Fruit fly (Drosophila melanogaster) whole organism, embryonic: ENCODE data around the gene CG17329.

Experiments
- B-H1 ChIP-seq: fragments of 200-800 bp; sonication (Bioruptor generic); IDR thresholded peaks from 3 replicates; pipeline ENCODE4 v1.3.6; 2022; ENCODE audit warnings: missing biosample characterization, missing genetic modification characterization
- Bdp1 ChIP-seq: fragments of 200-800 bp; sonication (Bioruptor generic); optimal IDR thresholded peaks from 3 replicates; lab custom pipeline; 2016; ENCODE audit warnings: missing biosample characterization, missing genetic modification characterization
- CG10209 ChIP-seq: fragments of 200-800 bp; sonication (Bioruptor generic); optimal IDR thresholded peaks from 3 replicates; lab custom pipeline; 2017; ENCODE audit warnings: missing biosample characterization, mild to moderate bottlenecking, missing genetic modification characterization, missing genetic modification reagents
- CG10565 ChIP-seq: fragments of 200-800 bp; sonication (Bioruptor generic); optimal IDR thresholded peaks from 3 replicates; lab custom pipeline; 2016; ENCODE audit warnings: missing biosample characterization, mild to moderate bottlenecking, missing genetic modification characterization
- CG13775 ChIP-seq: fragments of 200-800 bp; sonication (Bioruptor generic); optimal IDR thresholded peaks from 3 replicates; lab custom pipeline; 2017; ENCODE audit warnings: missing biosample characterization, mild to moderate bottlenecking, missing genetic modification characterization
- CG14441 ChIP-seq: fragments of 200-800 bp; sonication (Bioruptor generic); IDR thresholded peaks from 2 replicates; pipeline ENCODE4 v1.3.6; 2022; ENCODE audit warnings: missing biosample characterization, missing genetic modification characterization
- CG1603 ChIP-seq: fragments of 200-800 bp; sonication (Bioruptor generic); optimal IDR thresholded peaks from 2 replicates; lab custom pipeline; 2019; ENCODE audit warnings: missing biosample characterization, mild to moderate bottlenecking, missing genetic modification characterization, moderate library complexity
- CG16863 ChIP-seq: fragments of 200-800 bp; sonication (Bioruptor generic); optimal IDR thresholded peaks from 3 replicates; lab custom pipeline; 2016; ENCODE audit warnings: missing biosample characterization, missing genetic modification characterization
- CG17829 ChIP-seq: fragments of 200-800 bp; optimal IDR thresholded peaks from 2 replicates; lab custom pipeline; 2019; ENCODE audit warnings: missing biosample characterization, mild to moderate bottlenecking, missing genetic modification characterization, moderate library complexity
- CG2120 ChIP-seq: fragments of 200-800 bp; sonication (Bioruptor generic); optimal IDR thresholded peaks from 3 replicates; lab custom pipeline; 2016; ENCODE audit warnings: missing biosample characterization, missing genetic modification characterization
- CG2889 ChIP-seq: fragments of 200-800 bp; sonication (Bioruptor generic); IDR thresholded peaks from 3 replicates; pipeline ENCODE4 v1.3.6; 2022; ENCODE audit warnings: missing biosample characterization, missing genetic modification characterization
- CG32532 ChIP-seq: fragments of 200-800 bp; sonication (Bioruptor generic); IDR thresholded peaks from 2 replicates; pipeline ENCODE4 v1.3.6; 2022; ENCODE audit warnings: missing biosample characterization, missing genetic modification characterization
- CG43689 ChIP-seq: fragments of 200-800 bp; sonication (Bioruptor generic); IDR thresholded peaks from 2 replicates; pipeline ENCODE4 v1.3.6; 2022; ENCODE audit warnings: missing biosample characterization, missing genetic modification characterization
- CG6175 ChIP-seq: fragments of 200-800 bp; sonication (Bioruptor generic); IDR thresholded peaks from 3 replicates; pipeline ENCODE4 v1.3.6; 2022; ENCODE audit warnings: missing biosample characterization, missing genetic modification characterization
- CG8281 ChIP-seq: fragments of 200-800 bp; sonication (Bioruptor generic); optimal IDR thresholded peaks from 2 replicates; lab custom pipeline; 2018; ENCODE audit warnings: missing biosample characterization, mild to moderate bottlenecking, missing genetic modification characterization, moderate library complexity
- CG8290 ChIP-seq, 3 experiments: fragments of 200-800 bp; sonication (Bioruptor generic); optimal IDR thresholded peaks; 2 replicates each; lab custom pipeline; 2016 to 2019; ENCODE audit warnings: missing biosample characterization in 3 of 3, missing genetic modification characterization in 3 of 3, mild to moderate bottlenecking in 2 of 3, moderate library complexity in 1 of 3
- CG8388 ChIP-seq: fragments of 200-800 bp; sonication (Bioruptor generic); optimal IDR thresholded peaks from 2 replicates; lab custom pipeline; 2019; ENCODE audit warnings: missing biosample characterization, mild to moderate bottlenecking, missing genetic modification characterization, moderate library complexity
- CG8478 ChIP-seq: fragments of >200 bp; optimal IDR thresholded peaks from 2 replicates; lab custom pipeline; 2018
- CG8944 ChIP-seq: fragments of 200-800 bp; sonication (Bioruptor generic); optimal IDR thresholded peaks from 3 replicates; lab custom pipeline; 2016; ENCODE audit warnings: missing biosample characterization, missing genetic modification characterization
- CG9817 ChIP-seq: fragments of 200-800 bp; sonication (Bioruptor generic); optimal IDR thresholded peaks from 2 replicates; lab custom pipeline; 2018; ENCODE audit warnings: missing biosample characterization, mild to moderate bottlenecking, missing genetic modification characterization, moderate library complexity
- CHES-1-like ChIP-seq: fragments of 200-800 bp; sonication (Bioruptor generic); optimal IDR thresholded peaks from 2 replicates; lab custom pipeline; 2016; ENCODE audit warnings: missing biosample characterization, missing genetic modification characterization
- Dbx ChIP-seq: fragments of 200-800 bp; sonication (Bioruptor generic); IDR thresholded peaks from 3 replicates; pipeline ENCODE4 v1.3.6; 2022; ENCODE audit warnings: missing biosample characterization, missing genetic modification characterization
- Dip3 ChIP-seq: fragments of 200-800 bp; sonication (Bioruptor generic); optimal IDR thresholded peaks from 3 replicates; lab custom pipeline; 2016; ENCODE audit warnings: missing biosample characterization, missing genetic modification characterization
- Doc3 ChIP-seq: fragments of 200-800 bp; sonication (Bioruptor generic); IDR thresholded peaks from 3 replicates; pipeline ENCODE4 v1.3.6; 2022; ENCODE audit warnings: missing biosample characterization, missing genetic modification characterization; ENCODE audit not compliant: partially characterized antibody
- Gug ChIP-seq: fragments of 200-800 bp; sonication (Bioruptor generic); IDR thresholded peaks from 4 replicates; pipeline ENCODE4 v1.3.6; 2022; ENCODE audit warnings: missing biosample characterization, missing genetic modification characterization
- Hey ChIP-seq: fragments of 200-800 bp; sonication (Bioruptor generic); optimal IDR thresholded peaks from 3 replicates; lab custom pipeline; 2018; ENCODE audit warnings: missing biosample characterization, mild to moderate bottlenecking, missing genetic modification characterization
- Hr78 ChIP-seq, 2 experiments: fragments of 200-800 bp in 1 of 2; fragments of >200 bp in 1 of 2; sonication (Bioruptor generic) in 1 of 2; optimal IDR thresholded peaks; 2 replicates each; lab custom pipeline; 2017 to 2019; ENCODE audit warnings: missing biosample characterization in 2 of 2, missing genetic modification characterization in 2 of 2, mild to moderate bottlenecking in 1 of 2, moderate library complexity in 1 of 2
- Hsf ChIP-seq: fragments of 200-800 bp; sonication (Bioruptor generic); optimal IDR thresholded peaks from 3 replicates; lab custom pipeline; 2016; ENCODE audit warnings: missing biosample characterization, missing genetic modification characterization
- Opbp ChIP-seq: fragments of 200-800 bp; sonication (Bioruptor generic); IDR thresholded peaks from 3 replicates; pipeline ENCODE4 v1.3.6; 2022; ENCODE audit warnings: missing biosample characterization, missing genetic modification characterization; ENCODE audit not compliant: partially characterized antibody
- Stat92E ChIP-seq, 3 experiments: fragments of >200 bp in 2 of 3; fragments of 200-800 bp in 1 of 3; sonication (Bioruptor generic) in 1 of 3; optimal IDR thresholded peaks; 2 replicates each; lab custom pipeline; 2017 to 2019; ENCODE audit warnings: missing biosample characterization in 3 of 3, missing genetic modification characterization in 3 of 3, mild to moderate bottlenecking in 1 of 3, moderate library complexity in 1 of 3
- Usf ChIP-seq: fragments of 200-800 bp; sonication (Bioruptor generic); optimal IDR thresholded peaks from 2 replicates; lab custom pipeline; 2017; ENCODE audit warnings: missing genotype, missing biosample characterization, missing genetic modification characterization
- Xbp1 ChIP-seq: fragments of 200-800 bp; sonication (Bioruptor generic); optimal IDR thresholded peaks from 3 replicates; lab custom pipeline; 2016; ENCODE audit warnings: missing biosample characterization, mild to moderate bottlenecking, missing genetic modification characterization
- Xrp1 ChIP-seq: fragments of 200-800 bp; sonication (Bioruptor generic); IDR thresholded peaks from 2 replicates; pipeline ENCODE4 v1.3.6; 2022; ENCODE audit warnings: missing biosample characterization, missing genetic modification characterization
- cato ChIP-seq: fragments of 200-800 bp; sonication (Bioruptor generic); optimal IDR thresholded peaks from 2 replicates; lab custom pipeline; 2016; ENCODE audit warnings: missing biosample characterization, missing genetic modification characterization, borderline replicate concordance
- esg ChIP-seq: fragments of 200-800 bp; sonication (Bioruptor generic); conservative IDR thresholded peaks from 2 replicates; pipeline ENCODE4 v1.3.6; 2022; ENCODE audit warnings: missing biosample characterization, missing genetic modification characterization
- fd3F ChIP-seq: fragments of 200-800 bp; sonication (Bioruptor generic); optimal IDR thresholded peaks from 2 replicates; lab custom pipeline; 2018; ENCODE audit warnings: missing biosample characterization, mild to moderate bottlenecking, missing genetic modification characterization, moderate library complexity
- gcm ChIP-seq: fragments of 200-800 bp; sonication (Bioruptor generic); optimal IDR thresholded peaks from 2 replicates; lab custom pipeline; 2019; ENCODE audit warnings: missing biosample characterization, mild to moderate bottlenecking, missing genetic modification characterization, moderate library complexity
- gro ChIP-seq: fragments of 200-800 bp; sonication (Bioruptor generic); optimal IDR thresholded peaks from 2 replicates; lab custom pipeline; 2016; ENCODE audit warnings: missing biosample characterization, missing genetic modification characterization
- hkb ChIP-seq, 2 experiments: fragments of 200-800 bp in 1 of 2; fragments of >200 bp in 1 of 2; sonication (Bioruptor generic) in 1 of 2; IDR thresholded peaks in 1 of 2; optimal IDR thresholded peaks in 1 of 2; 2 replicates each; pipeline versions ENCODE4 v1.3.6 to Lab custom; 2017 to 2022; ENCODE audit warnings: missing biosample characterization in 1 of 2, missing genetic modification characterization in 1 of 2
- jing ChIP-seq: fragments of 200-800 bp; sonication (Bioruptor generic); optimal IDR thresholded peaks from 2 replicates; lab custom pipeline; 2018; ENCODE audit warnings: missing biosample characterization, mild to moderate bottlenecking, missing genetic modification characterization
- lmd ChIP-seq: fragments of 200-800 bp; sonication (Bioruptor generic); IDR thresholded peaks from 2 replicates; pipeline ENCODE4 v1.3.6; 2022; ENCODE audit warnings: missing biosample characterization, missing genetic modification characterization
- mld ChIP-seq: fragments of 200-800 bp; sonication (Bioruptor generic); IDR thresholded peaks from 3 replicates; pipeline ENCODE4 v1.3.6; 2022; ENCODE audit warnings: missing biosample characterization, missing genetic modification characterization; ENCODE audit not compliant: partially characterized antibody
- pho ChIP-seq: fragments of 200-800 bp; sonication (Bioruptor generic); optimal IDR thresholded peaks from 2 replicates; lab custom pipeline; 2016; ENCODE audit warnings: missing biosample characterization, missing genetic modification characterization
- sc ChIP-seq, 3 experiments: fragments of >200 bp in 2 of 3; fragments of 200-800 bp in 1 of 3; sonication (Bioruptor generic) in 1 of 3; optimal IDR thresholded peaks; 2 replicates in 2 of 3; 3 replicates in 1 of 3; lab custom pipeline; 2017; ENCODE audit warnings: mild to moderate bottlenecking in 1 of 3, missing biosample characterization in 1 of 3, missing genetic modification characterization in 1 of 3, missing genetic modification reagents in 1 of 3
- sim ChIP-seq: fragments of 200-800 bp; sonication (Bioruptor generic); IDR thresholded peaks from 2 replicates; pipeline ENCODE4 v1.3.6; 2022; ENCODE audit warnings: missing biosample characterization, missing genetic modification characterization
- yki ChIP-seq: fragments of >200 bp; optimal IDR thresholded peaks from 3 replicates; lab custom pipeline; 2018
- zen2 ChIP-seq: fragments of 200-800 bp; sonication (Bioruptor generic); IDR thresholded peaks from 3 replicates; pipeline ENCODE4 v1.3.6; 2022; ENCODE audit warnings: missing biosample characterization, missing genetic modification characterization; ENCODE audit not compliant: partially characterized antibody

Gene CG17329

dm6 chr2L:16299466-16300311, 8.6 kb downstream of the CG17329 start, which contains the start of the genes heix and CG17328 (continued):
- TF ChIP-seq jing (GFP tag; lab: Kevin White, UChicago) (no peak), Hsf (GFP tag; lab: Kevin White, UChicago) (peak; percentile 76), gcm (peak; percentile 30), Stat92E (GFP tag; optimal IDR thresholded peaks at IDR 0.05; lab: Kevin White, UChicago) (no peak), CG10209 (GFP tag; lab: Kevin White, UChicago) (no peak), zen2 (GFP tag; lab: Robert Waterston, UW) (no peak), sim (GFP tag; lab: Robert Waterston, UW) (no peak), lmd (GFP tag; lab: Robert Waterston, UW) (peak; percentile 78), CG8944 (GFP tag; lab: Kevin White, UChicago) (peak; percentile 57), CG43689 (no peak), fd3F (GFP tag; lab: Kevin White, UChicago) (peak; percentile 65), CG8290 (GFP tag; optimal IDR thresholded peaks at IDR 0.05; lab: Kevin White, UChicago) (peak; percentile 36), CG8290 (tag; optimal IDR thresholded peaks at IDR 0.05; lab: Kevin White, UChicago) (peak in 1 of 2 experiments; percentile 2), mld (GFP tag; lab: Robert Waterston, UW) (no peak), CG14441 (peak; percentile 79), Bdp1 (GFP tag; lab: Kevin White, UChicago) (peak; percentile 63), cato (GFP tag; lab: Kevin White, UChicago) (peak; percentile 69), Gug (peak; percentile 68; the same call in 2 of the 4 replicates), Dip3 (GFP tag; lab: Kevin White, UChicago) (peak; percentile 69), esg (GFP tag; lab: Robert Waterston, UW) (peak; percentile 59), CG10565 (GFP tag; lab: Kevin White, UChicago) (no peak), CG16863 (GFP tag; lab: Kevin White, UChicago) (peak; percentile 49), Doc3 (GFP tag; lab: Robert Waterston, UW) (no peak), CG9817 (tag; lab: Kevin White, UChicago) (peak; percentile 79), CG13775 (GFP tag; lab: Kevin White, UChicago) (peak; percentile 79), CG2889 (GFP tag; lab: Robert Waterston, UW) (no peak), Dbx (GFP tag; lab: Robert Waterston, UW) (peak; percentile 64), CG8478 (lab: Kevin White, UChicago) (no peak), sc (optimal IDR thresholded peaks at IDR 0.05; lab: Kevin White, UChicago) (no peak), sc (GFP tag; optimal IDR thresholded peaks at IDR 0.05; lab: Kevin White, UChicago) (no peak), gro (peak; percentile 31), CG32532 (peak; percentile 82; the same call in 1 of the 2 replicates), pho (GFP tag; lab: Kevin White, UChicago) (peak; percentile 50), CG8388 (GFP tag; lab: Kevin White, UChicago) (peak; percentile 43), Xrp1 (GFP tag; lab: Robert Waterston, UW) (peak; percentile 47; the same call in 1 of the 2 replicates), Hey (tag; lab: Kevin White, UChicago) (no peak), CG1603 (tag; lab: Kevin White, UChicago) (peak; percentile 63), yki (lab: Kevin White, UChicago) (no peak), CG17829 (tag; lab: Kevin White, UChicago) (peak; percentile 71), CG8281 (tag; lab: Kevin White, UChicago) (peak; percentile 39), Usf (GFP tag; lab: Kevin White, UChicago) (peak; percentile 33), CG2120 (peak; percentile 87), CHES-1-like (GFP tag; lab: Kevin White, UChicago) (peak; percentile 49), B-H1 (peak; percentile 34; the same call in 1 of the 3 replicates), Opbp (GFP tag; lab: Robert Waterston, UW) (0 out of 3 replicates have a peak, but pooled peaks have one; percentile 24), hkb (optimal IDR thresholded peaks at IDR 0.05; lab: Kevin White, UChicago) (peak; percentile 4), hkb (GFP tag; IDR thresholded peaks at IDR 0.05; lab: Robert Waterston, UW) (peak; percentile 37; the same call in 1 of the 2 replicates), Hr78 (GFP tag; optimal IDR thresholded peaks at IDR 0.05; lab: Kevin White, UChicago) (no peak), Xbp1 (peak; percentile 81), CG6175 (GFP tag; lab: Robert Waterston, UW) (no peak)
